Worm (Caenorhabditis elegans): ENCODE results near the gene F15A4.10.

Gene F15A4.10

DNA sequence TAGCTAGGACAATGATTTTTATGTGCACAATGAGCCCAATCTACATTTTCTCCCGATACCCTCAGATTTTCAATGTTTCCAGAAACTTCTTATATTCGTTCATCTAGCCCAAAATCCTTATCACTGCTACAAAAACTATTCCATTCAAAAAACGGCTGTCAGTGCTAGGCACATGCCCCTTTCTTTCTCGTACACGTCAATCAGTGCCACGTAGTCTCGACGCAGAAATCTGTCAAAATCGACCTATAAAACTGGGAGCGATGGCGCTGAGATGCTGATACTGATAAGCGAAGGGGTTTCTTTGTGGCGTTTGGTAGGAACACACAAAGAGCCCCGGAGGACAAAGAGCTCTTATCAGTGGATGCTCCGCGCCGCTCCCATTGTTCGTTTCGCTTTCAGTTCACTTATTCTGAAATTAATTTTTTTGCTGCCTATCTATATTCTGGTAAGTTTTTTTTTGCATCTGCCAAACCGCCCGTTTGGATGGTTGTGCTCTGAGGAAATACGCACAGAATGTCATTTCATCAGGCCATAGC lies 33.9 kb upstream of the F15A4.10 start, which contains the start of gene srh-70:
Gene srh-70 (minus strand): TSS at position 51 of the 536 bp plus-strand sequence.
- TF ChIP-seq unc-39 (tag; optimal IDR thresholded peaks at IDR 0.05) (no peak), nhr-2 (tag; optimal IDR thresholded peaks at IDR 0.05) (no peak), mls-2 (tag; optimal IDR thresholded peaks at IDR 0.05) (no peak), nhr-28 (tag; optimal IDR thresholded peaks at IDR 0.05) (no peak), nhr-12 (tag; optimal IDR thresholded peaks at IDR 0.05) (no peak), tbx-8 (GFP tag; optimal IDR thresholded peaks at IDR 0.05) (no peak), snpc-4 (tag; optimal IDR thresholded peaks at IDR 0.05) (no peak), ham-2 (GFP tag; optimal IDR thresholded peaks at IDR 0.05) (no peak)

- TF ChIP-seq snpc-4 (tag; optimal IDR thresholded peaks at IDR 0.05) (no peak), nhr-237 (tag; optimal IDR thresholded peaks at IDR 0.05) (no peak)
Observed at ce11 chrII:12518008-12518407, 33.0 kb upstream of the F15A4.10 start.

DNA sequence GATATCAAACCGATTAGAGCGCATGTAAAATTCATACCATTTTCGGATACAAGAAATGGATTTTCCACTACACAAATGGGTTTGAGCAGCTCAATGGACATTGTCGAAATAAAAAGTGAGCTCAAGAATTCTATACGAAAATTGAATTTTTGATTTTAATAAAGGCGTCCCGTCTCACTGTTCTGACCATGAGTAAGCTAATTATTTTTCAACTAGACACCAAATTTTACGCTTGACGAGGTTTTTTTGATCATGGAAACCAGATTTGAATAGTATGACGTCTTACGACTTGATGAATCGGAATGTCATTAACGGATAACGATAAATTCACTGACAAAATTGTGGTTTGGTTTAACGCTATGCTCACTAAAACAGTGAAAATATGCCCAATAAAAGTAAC lies 31.4 kb upstream of the F15A4.10 start, which contains the start of gene srh-61:
Gene srh-61 (minus strand): TSS at position 101 of the 400 bp plus-strand sequence.
- TF ChIP-seq nhr-28 (tag; optimal IDR thresholded peaks at IDR 0.05) = no peak
- TF ChIP-seq ceh-83 (GFP tag; optimal IDR thresholded peaks at IDR 0.05) = no peak
- no peak for TF ChIP-seq elt-3 (tag; optimal IDR thresholded peaks at IDR 0.05)
- TF ChIP-seq lin-32 (GFP tag; optimal IDR thresholded peaks at IDR 0.05) = no peak
- no peak for TF ChIP-seq ham-2 (GFP tag; optimal IDR thresholded peaks at IDR 0.05)
- TF ChIP-seq ceh-39 (tag; optimal IDR thresholded peaks at IDR 0.05) = no peak
- TF ChIP-seq lsy-2 (tag; optimal IDR thresholded peaks at IDR 0.05) = no peak

ce11 chrII:12514620-12515019 lies 29.7 kb upstream of the F15A4.10 start, which contains the start of gene srh-69:
srh-69 (minus strand) TSS chrII:12514720.
- TF ChIP-seq nhr-2 (tag; optimal IDR thresholded peaks at IDR 0.05) (no peak), tbx-8 (GFP tag; optimal IDR thresholded peaks at IDR 0.05) (no peak), nhr-237 (tag; optimal IDR thresholded peaks at IDR 0.05) (no peak), zip-8 (tag; optimal IDR thresholded peaks at IDR 0.05) (no peak), ham-2 (GFP tag; optimal IDR thresholded peaks at IDR 0.05) (no peak), sptf-1 (tag; optimal IDR thresholded peaks at IDR 0.05) (no peak), lsy-2 (tag; optimal IDR thresholded peaks at IDR 0.05) (no peak), bed-3 (GFP tag; optimal IDR thresholded peaks at IDR 0.05) (no peak), elt-1 (tag; optimal IDR thresholded peaks at IDR 0.05; ENCODE audit: borderline replicate concordance, insufficient read depth) (no peak), nhr-12 (tag; optimal IDR thresholded peaks at IDR 0.05) (no peak), lin-32 (GFP tag; optimal IDR thresholded peaks at IDR 0.05) (no peak), pha-4 (tag; optimal IDR thresholded peaks at IDR 0.05) (no peak), ces-1 (GFP tag; optimal IDR thresholded peaks at IDR 0.05) (no peak), ceh-43 (GFP tag; optimal IDR thresholded peaks at IDR 0.05) (no peak), nhr-28 (tag; optimal IDR thresholded peaks at IDR 0.05) (no peak), ceh-39 (tag; optimal IDR thresholded peaks at IDR 0.05) (no peak), blmp-1 (tag; optimal IDR thresholded peaks at IDR 0.05) (no peak)

DNA sequence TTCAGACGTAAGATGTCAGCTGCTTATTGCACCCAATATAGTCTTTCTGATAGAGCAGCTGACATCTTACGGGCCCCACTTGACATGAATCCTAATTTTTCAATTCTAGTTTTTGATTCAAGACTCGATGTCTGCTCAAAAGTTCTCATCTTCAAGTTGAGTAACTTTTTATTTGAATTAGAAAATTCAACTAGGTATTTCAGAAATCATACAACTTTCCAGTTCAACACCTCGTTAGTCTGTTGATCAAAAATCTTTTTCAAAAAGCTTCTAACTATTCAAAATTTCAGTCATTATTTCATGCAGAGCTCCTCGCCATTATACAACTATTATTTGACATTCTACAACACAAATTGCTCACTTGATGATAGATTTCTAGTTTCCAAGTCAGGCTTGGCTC lies 26.9 kb upstream of the F15A4.10 start, which contains the start of gene srh-73:
Gene srh-73 (plus strand): TSS at position 301 of the 400 bp plus-strand sequence.
- TF ChIP-seq tbx-8 (GFP tag; optimal IDR thresholded peaks at IDR 0.05) (no peak), snpc-4 (tag; optimal IDR thresholded peaks at IDR 0.05) (no peak), nhr-76 (tag; optimal IDR thresholded peaks at IDR 0.05) (no peak), lsy-2 (tag; optimal IDR thresholded peaks at IDR 0.05) (no peak), lin-13 (tag; optimal IDR thresholded peaks at IDR 0.05) (no peak), pha-4 (tag; optimal IDR thresholded peaks at IDR 0.05) (no peak), ceh-43 (GFP tag; optimal IDR thresholded peaks at IDR 0.05) (no peak), cnd-1 (tag; optimal IDR thresholded peaks at IDR 0.05) (no peak), sem-2 (GFP tag; optimal IDR thresholded peaks at IDR 0.05) (no peak), lin-32 (GFP tag; optimal IDR thresholded peaks at IDR 0.05) (no peak), drap-1 (GFP tag; optimal IDR thresholded peaks at IDR 0.05) (no peak), ztf-11 (tag; optimal IDR thresholded peaks at IDR 0.05) (no peak), mab-5 (tag; optimal IDR thresholded peaks at IDR 0.05) (no peak), unc-39 (tag; optimal IDR thresholded peaks at IDR 0.05) (no peak), hlh-1 (tag; optimal IDR thresholded peaks at IDR 0.05) (no peak)

ce11 chrII:12508650-12509049 lies 23.7 kb upstream of the F15A4.10 start, which contains the start of gene srh-67:
srh-67 (plus strand) TSS chrII:12508950.
- TF ChIP-seq unc-39 (tag; optimal IDR thresholded peaks at IDR 0.05) (no peak), mep-1 (tag; optimal IDR thresholded peaks at IDR 0.05) (no peak), ceh-39 (tag; optimal IDR thresholded peaks at IDR 0.05) (no peak), nhr-2 (tag; optimal IDR thresholded peaks at IDR 0.05) (no peak), lsy-2 (tag; optimal IDR thresholded peaks at IDR 0.05) (no peak), sptf-1 (tag; optimal IDR thresholded peaks at IDR 0.05) (no peak), nhr-237 (tag; optimal IDR thresholded peaks at IDR 0.05) (no peak), nhr-12 (tag; optimal IDR thresholded peaks at IDR 0.05) (no peak), ceh-43 (GFP tag; optimal IDR thresholded peaks at IDR 0.05) (no peak), ceh-83 (GFP tag; optimal IDR thresholded peaks at IDR 0.05) (no peak), lin-32 (GFP tag; optimal IDR thresholded peaks at IDR 0.05) (no peak), ham-2 (GFP tag; optimal IDR thresholded peaks at IDR 0.05) (no peak), nhr-28 (tag; optimal IDR thresholded peaks at IDR 0.05) (no peak), elt-3 (tag; optimal IDR thresholded peaks at IDR 0.05) (no peak), mls-2 (tag; optimal IDR thresholded peaks at IDR 0.05) (no peak), drap-1 (GFP tag; optimal IDR thresholded peaks at IDR 0.05) (no peak)

Data from whole organism, mixed stage, embryonic.